Fruit fly (Drosophila melanogaster): ENCODE measurements around the gene Dus4.

Gene Dus4

dm6 chr2L:19023972-19024743 is 38.9 kb upstream of the Dus4 start (continued):
- no peak for TF ChIP-seq CG10565 (GFP tag; optimal IDR thresholded peaks at IDR 0.05)
- peak; percentile 50; the same call in 1 of the 2 replicates for TF ChIP-seq CG32772 (GFP tag; IDR thresholded peaks at IDR 0.05)
- TF ChIP-seq CG12219 (GFP tag; optimal IDR thresholded peaks at IDR 0.05) = peak; percentile 54
- peak; percentile 70 for TF ChIP-seq Atf6 (GFP tag; IDR thresholded peaks at IDR 0.05)
- no peak for TF ChIP-seq fru (optimal IDR thresholded peaks at IDR 0.05)
- no peak for TF ChIP-seq Stat92E (GFP tag; optimal IDR thresholded peaks at IDR 0.05)
- TF ChIP-seq nom (GFP tag; optimal IDR thresholded peaks at IDR 0.05) = peak; percentile 41
- TF ChIP-seq Abd-B (GFP tag; optimal IDR thresholded peaks at IDR 0.05) = peak; percentile 36
- no peak for TF ChIP-seq CG12744 (GFP tag; optimal IDR thresholded peaks at IDR 0.05)
- no peak for TF ChIP-seq TFAM (GFP tag; optimal IDR thresholded peaks at IDR 0.05)
- TF ChIP-seq Max (GFP tag; optimal IDR thresholded peaks at IDR 0.05) = peak; percentile 21
- TF ChIP-seq org-1 (GFP tag; optimal IDR thresholded peaks at IDR 0.05) = peak; percentile 74
- TF ChIP-seq ken (GFP tag; IDR thresholded peaks at IDR 0.05) = no peak; the same call in 2 of the 3 replicates
- TF ChIP-seq CG3163 (GFP tag; optimal IDR thresholded peaks at IDR 0.05) = no peak
- peak; percentile 88 for TF ChIP-seq Hmr (GFP tag; optimal IDR thresholded peaks at IDR 0.05)
- TF ChIP-seq sens-2 (GFP tag; IDR thresholded peaks at IDR 0.05) = no peak
- TF ChIP-seq dan (GFP tag; IDR thresholded peaks at IDR 0.05) = no peak
- peak; percentile 50 for TF ChIP-seq lilli (GFP tag; optimal IDR thresholded peaks at IDR 0.05)
- TF ChIP-seq sob (GFP tag; IDR thresholded peaks at IDR 0.05) = peak; percentile 28; the same call in 1 of the 2 replicates
- peak; percentile 31 for TF ChIP-seq oc (tag; optimal IDR thresholded peaks at IDR 0.05)
- TF ChIP-seq CG2202 (tag; optimal IDR thresholded peaks at IDR 0.05) = no peak
- TF ChIP-seq CG10209 (GFP tag; optimal IDR thresholded peaks at IDR 0.05) = peak; percentile 70
- no peak for TF ChIP-seq CG33557 (GFP tag; optimal IDR thresholded peaks at IDR 0.05)
- no peak for TF ChIP-seq crc (GFP tag; optimal IDR thresholded peaks at IDR 0.05)
- TF ChIP-seq CG11723 (GFP tag; optimal IDR thresholded peaks at IDR 0.05) = peak; percentile 41
- no peak for TF ChIP-seq CG3065 (GFP tag; optimal IDR thresholded peaks at IDR 0.05)
- peak; percentile 43 for TF ChIP-seq CG4424 (GFP tag; optimal IDR thresholded peaks at IDR 0.05)
- TF ChIP-seq maf-S (GFP tag; optimal IDR thresholded peaks at IDR 0.05) = no peak
- no peak for TF ChIP-seq zen (tag; optimal IDR thresholded peaks at IDR 0.05)
- peak; percentile 74 for TF ChIP-seq CG31441 (GFP tag; IDR thresholded peaks at IDR 0.05)
- no peak for TF ChIP-seq rib (GFP tag; IDR thresholded peaks at IDR 0.05)
- TF ChIP-seq dpn (GFP tag; optimal IDR thresholded peaks at IDR 0.05) = peak; percentile 27 to 43
- TF ChIP-seq psq (GFP tag; optimal IDR thresholded peaks at IDR 0.05) = peak; percentile 38
- TF ChIP-seq CG1603 (tag; optimal IDR thresholded peaks at IDR 0.05) = peak; percentile 24
- no peak for TF ChIP-seq CkIIα-i1 (GFP tag; IDR thresholded peaks at IDR 0.05)
- no peak for TF ChIP-seq br (optimal IDR thresholded peaks at IDR 0.05)
- TF ChIP-seq CG7786 (GFP tag; optimal IDR thresholded peaks at IDR 0.05) = no peak
- no peak for TF ChIP-seq gcm2 (GFP tag; optimal IDR thresholded peaks at IDR 0.05)
- no peak for TF ChIP-seq CG31365 (tag; optimal IDR thresholded peaks at IDR 0.05)
- TF ChIP-seq bigmax (GFP tag; optimal IDR thresholded peaks at IDR 0.05) = no peak
- no peak for TF ChIP-seq Poxn (GFP tag; IDR thresholded peaks at IDR 0.05)
- TF ChIP-seq abd-A (tag; optimal IDR thresholded peaks at IDR 0.05) = peak; percentile 90
- TF ChIP-seq tll (GFP tag; optimal IDR thresholded peaks at IDR 0.05) = no peak
- TF ChIP-seq CG9817 (tag; optimal IDR thresholded peaks at IDR 0.05) = peak; percentile 65
- TF ChIP-seq croc (GFP tag; conservative IDR thresholded peaks at IDR 0.05) = no peak; the same call in 2 of the 3 replicates
- no peak for TF ChIP-seq CG7745 (tag; optimal IDR thresholded peaks at IDR 0.05)
- TF ChIP-seq Optix (GFP tag; IDR thresholded peaks at IDR 0.05) = no peak
- TF ChIP-seq en (GFP tag; optimal IDR thresholded peaks at IDR 0.05) = no peak
- no peak for TF ChIP-seq Sin3A (optimal IDR thresholded peaks at IDR 0.05)
- peak; percentile 80 for TF ChIP-seq CG10543 (GFP tag; optimal IDR thresholded peaks at IDR 0.05)

Data from whole organism, embryonic.